Worm (Caenorhabditis elegans) whole organism, L4/young adult: Measurements from ENCODE around the gene col-177.
A peak's percentile ranks its signal among the peaks of the same experiment; 100 is the strongest.

Source experiments
- W03F9.2 ChIP-seq: fragments of 150-350 bp; optimal IDR thresholded peaks from 2 replicates; lab custom pipeline; 2014; ENCODE audit warnings: missing biosample characterization, missing genetic modification characterization
- dao-5 ChIP-seq: sonication (generic microtip); optimal IDR thresholded peaks from 2 replicates; lab custom pipeline; 2016; ENCODE audit warnings: missing genotype, missing genetic modification characterization, moderate library complexity, missing compliant biosample characterization
- him-1 ChIP-seq: sonication (generic microtip); optimal IDR thresholded peaks from 2 replicates; lab custom pipeline; 2016; ENCODE audit warnings: missing genotype, missing genetic modification reagents, missing genetic modification characterization, missing compliant biosample characterization

col-177 gene

ce11 chrX:10963453-10964046 lies 38.1 kb downstream of the col-177 start, which contains the start of gene nas-10:
Gene nas-10, minus strand, starts transcription at chrX:10963503.
- peak; percentile 72 for TF ChIP-seq dao-5 (tag; lab: Kevin White, UChicago)
- no peak for TF ChIP-seq W03F9.2
- TF ChIP-seq him-1 = peak; percentile 81

- TF ChIP-seq W03F9.2 = no peak
- no peak for TF ChIP-seq him-1
- no peak for TF ChIP-seq dao-5 (tag; lab: Kevin White, UChicago)
Observed at ce11 chrX:10961724-10962123, 39.9 kb downstream of the col-177 start.

- TF ChIP-seq dao-5 (tag; lab: Kevin White, UChicago) = no peak
- no peak for TF ChIP-seq him-1
- no peak for TF ChIP-seq W03F9.2
Observed at ce11 chrX:10959136-10959535, 42.5 kb downstream of the col-177 start, which contains the start of gene K09C8.2. Gene K09C8.2, plus strand, starts transcription at chrX:10959436.

ce11 chrX:10958427-10958826 lies 43.2 kb downstream of the col-177 start, which contains the start of gene nlp-19:
Gene nlp-19, plus strand, starts transcription at chrX:10958727.
- TF ChIP-seq dao-5 (tag; lab: Kevin White, UChicago) (no peak), W03F9.2 (no peak), him-1 (no peak)

ce11 chrX:10956972-10957678 lies 44.5 kb downstream of the col-177 start:
- TF ChIP-seq dao-5 (tag; lab: Kevin White, UChicago) (no peak), him-1 (no peak), W03F9.2 (no peak)

- no peak for TF ChIP-seq W03F9.2
Observed at ce11 chrX:10953834-10954233, 47.8 kb downstream of the col-177 start, which contains the start of gene pbo-4. Gene pbo-4, plus strand, starts transcription at chrX:10954134.

- TF ChIP-seq him-1 (no peak), dao-5 (tag; lab: Kevin White, UChicago) (no peak), W03F9.2 (no peak)
Observed at ce11 chrX:10951922-10952321, 49.7 kb downstream of the col-177 start.

- TF ChIP-seq dao-5 (tag; lab: Kevin White, UChicago) (no peak), W03F9.2 (no peak), him-1 (no peak)
Observed at ce11 chrX:10951168-10951567, 50.5 kb downstream of the col-177 start, which contains the start of gene K09C8.7. Gene K09C8.7, minus strand, starts transcription at chrX:10951393.
